Fruit fly (Drosophila melanogaster): Measurements from ENCODE around the gene Gba1a.

Gene Gba1a

DNA sequence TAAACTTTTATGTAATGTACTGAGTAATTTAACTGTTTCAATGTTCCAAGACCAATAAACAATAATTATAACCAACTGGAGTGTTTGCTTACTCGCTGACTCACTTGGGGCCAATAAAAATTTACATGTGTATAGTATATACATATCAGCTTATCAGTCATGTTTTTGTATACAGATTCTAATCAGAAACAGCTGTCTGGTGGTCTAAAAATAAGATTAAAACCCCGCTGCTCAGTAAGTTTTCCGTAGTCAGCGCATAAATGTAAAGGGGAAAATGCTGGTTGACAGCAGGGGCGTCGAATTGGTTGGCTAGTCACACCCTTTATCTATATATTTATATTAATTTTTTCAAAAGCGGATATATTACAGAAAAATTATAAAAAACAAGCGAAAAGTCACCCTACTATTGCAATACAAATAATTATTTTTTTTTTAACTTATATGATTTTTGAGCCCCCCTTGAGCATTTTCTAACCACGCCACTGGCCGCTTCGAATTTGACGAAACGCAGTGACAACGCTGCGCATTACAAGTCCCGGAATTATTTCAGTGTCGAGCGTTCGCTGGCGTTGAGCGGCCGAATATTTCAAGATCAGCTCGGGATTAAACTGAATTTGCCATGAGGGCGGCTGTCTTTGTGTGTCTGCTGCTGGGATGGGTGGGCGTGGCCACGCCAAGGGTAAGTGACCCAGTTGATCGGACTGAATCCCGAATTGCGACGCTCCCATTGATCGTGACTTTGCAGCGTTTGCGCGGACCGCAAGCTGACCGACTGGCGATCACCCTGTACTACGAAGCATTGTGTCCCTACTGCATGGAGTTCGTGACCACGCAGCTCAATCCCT is 21.9 kb upstream of the Gba1a start, which contains the start of gene GILT2 (continued):
- TF ChIP-seq dati (GFP tag; IDR thresholded peaks at IDR 0.05) = peak; percentile 79
- TF ChIP-seq CG13894 (tag; optimal IDR thresholded peaks at IDR 0.05) = peak; percentile 88
- TF ChIP-seq CG17186 (GFP tag; optimal IDR thresholded peaks at IDR 0.05) = peak; percentile 29
- no peak for TF ChIP-seq pita (GFP tag; optimal IDR thresholded peaks at IDR 0.05)
- peak; percentile 73; the same call in 1 of the 2 replicates for TF ChIP-seq CG17612 (GFP tag; IDR thresholded peaks at IDR 0.05)
- TF ChIP-seq hkb (optimal IDR thresholded peaks at IDR 0.05) = no peak
- peak; percentile 95 for TF ChIP-seq hkb (GFP tag; IDR thresholded peaks at IDR 0.05)
- TF ChIP-seq CG2712 (tag; optimal IDR thresholded peaks at IDR 0.05) = peak; percentile 93
- TF ChIP-seq CG31365 (tag; optimal IDR thresholded peaks at IDR 0.05) = peak; percentile 33
- peak; percentile 96 for TF ChIP-seq PHDP (tag; optimal IDR thresholded peaks at IDR 0.05)
- TF ChIP-seq chinmo (GFP tag; IDR thresholded peaks at IDR 0.05; ENCODE audit: partially characterized antibody) = 0 out of 4 replicates have a peak, but pooled peaks have one; percentile 39
- TF ChIP-seq caup (GFP tag; optimal IDR thresholded peaks at IDR 0.05; ENCODE audit: severe bottlenecking) = peak; percentile 93
- TF ChIP-seq CG4404 (GFP tag; IDR thresholded peaks at IDR 0.05) = peak; percentile 76
- TF ChIP-seq ken (GFP tag; IDR thresholded peaks at IDR 0.05) = peak; percentile 89
- peak; percentile 83 for TF ChIP-seq CG5180 (GFP tag; optimal IDR thresholded peaks at IDR 0.05)
- TF ChIP-seq Oaz (GFP tag; IDR thresholded peaks at IDR 0.05) = peak; percentile 82
- TF ChIP-seq CG16815 (GFP tag; optimal IDR thresholded peaks at IDR 0.05) = peak; percentile 74
- peak; percentile 90 for TF ChIP-seq CG11723 (GFP tag; optimal IDR thresholded peaks at IDR 0.05)
- peak; percentile 85 for TF ChIP-seq CG15514 (GFP tag; optimal IDR thresholded peaks at IDR 0.05)
- peak; percentile 82 for TF ChIP-seq CG2875 (GFP tag; optimal IDR thresholded peaks at IDR 0.05)
- peak; percentile 87 for TF ChIP-seq Mrtf (GFP tag; IDR thresholded peaks at IDR 0.05)
- TF ChIP-seq CG17912 (GFP tag; optimal IDR thresholded peaks at IDR 0.05) = peak; percentile 53
- TF ChIP-seq mld (GFP tag; IDR thresholded peaks at IDR 0.05; ENCODE audit: partially characterized antibody) = no peak
- TF ChIP-seq Six4 (GFP tag; optimal IDR thresholded peaks at IDR 0.05) = peak; percentile 83
- TF ChIP-seq aop (GFP tag; IDR thresholded peaks at IDR 0.05) = peak; percentile 55; the same call in 1 of the 2 replicates
- TF ChIP-seq CG16813 (GFP tag; IDR thresholded peaks at IDR 0.05; ENCODE audit: partially characterized antibody) = no peak
- peak; percentile 71 for TF ChIP-seq Jarid2 (GFP tag; optimal IDR thresholded peaks at IDR 0.05)
- TF ChIP-seq HLH4C (GFP tag; IDR thresholded peaks at IDR 0.05; ENCODE audit: partially characterized antibody) = no peak
- TF ChIP-seq BtbVII (GFP tag; optimal IDR thresholded peaks at IDR 0.05) = peak; percentile 90
- peak; percentile 90 for TF ChIP-seq Optix (GFP tag; IDR thresholded peaks at IDR 0.05)
- peak; percentile 43; the same call in 1 of the 2 replicates for TF ChIP-seq Drgx (GFP tag; IDR thresholded peaks at IDR 0.05)
- TF ChIP-seq fd102C (GFP tag; optimal IDR thresholded peaks at IDR 0.05) = no peak
- peak; percentile 94 for TF ChIP-seq CG17359 (tag; optimal IDR thresholded peaks at IDR 0.05)
- TF ChIP-seq Dad (GFP tag; optimal IDR thresholded peaks at IDR 0.05) = peak; percentile 61
- peak; percentile 82 for TF ChIP-seq CG5953 (GFP tag; IDR thresholded peaks at IDR 0.05)
- peak; percentile 68 for TF ChIP-seq CG8290 (GFP tag; optimal IDR thresholded peaks at IDR 0.05)
- peak; percentile 1 to 68 for TF ChIP-seq CG8290 (tag; optimal IDR thresholded peaks at IDR 0.05)
- TF ChIP-seq dm (GFP tag; optimal IDR thresholded peaks at IDR 0.05) = peak; percentile 28
- TF ChIP-seq Sry-δ (GFP tag; optimal IDR thresholded peaks at IDR 0.05) = peak; percentile 11
- TF ChIP-seq Atf6 (GFP tag; IDR thresholded peaks at IDR 0.05) = peak; percentile 96
- peak; percentile 94 for TF ChIP-seq CG13296 (GFP tag; optimal IDR thresholded peaks at IDR 0.05)
- no peak for TF ChIP-seq Myb (GFP tag; optimal IDR thresholded peaks at IDR 0.05)
- TF ChIP-seq CG17361 (GFP tag; IDR thresholded peaks at IDR 0.05) = peak; percentile 96
- peak; percentile 77; the same call in 2 of the 3 replicates for TF ChIP-seq CG2889 (GFP tag; IDR thresholded peaks at IDR 0.05)
- TF ChIP-seq grn (GFP tag; optimal IDR thresholded peaks at IDR 0.05) = peak; percentile 55
- peak; percentile 83 for TF ChIP-seq chm (GFP tag; IDR thresholded peaks at IDR 0.05)
- no peak for TF ChIP-seq bigmax (GFP tag; optimal IDR thresholded peaks at IDR 0.05)
- peak; percentile 95 for TF ChIP-seq Sox102F (GFP tag; optimal IDR thresholded peaks at IDR 0.05)
- TF ChIP-seq bowl (GFP tag; IDR thresholded peaks at IDR 0.05) = peak; percentile 87
